Fruit fly (Drosophila melanogaster) S2 (cell line): ENCODE results near the gene CG6511.

Source experiments
- CG8478 ChIP-seq: fragments of >200 bp; optimal IDR thresholded peaks from 2 replicates; lab custom pipeline; 2018
- CTCF ChIP-seq, 2 experiments: fragments of >200 bp; optimal IDR thresholded peaks; 2 replicates each; lab custom pipeline; 2018

DNA sequence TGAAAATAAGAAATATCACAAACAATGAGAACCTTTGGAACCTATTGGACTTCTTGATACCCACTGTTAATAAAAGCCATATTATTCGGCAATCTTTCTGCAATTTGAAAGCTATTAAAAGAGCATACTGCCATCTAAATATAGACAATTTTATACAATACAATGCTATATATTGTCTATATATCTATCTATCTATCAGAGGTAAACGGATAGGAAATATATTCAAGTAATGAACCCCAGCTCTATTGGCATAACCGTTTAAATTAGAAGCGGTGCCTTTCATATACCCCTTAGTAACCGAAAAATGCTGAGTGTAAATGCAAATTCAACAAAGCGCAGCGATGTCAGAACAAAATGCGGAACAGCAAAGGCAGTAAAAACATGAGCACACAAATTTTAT lies 42.7 kb downstream of the CG6511 start:
- TF ChIP-seq CG8478 (lab: Kevin White, UChicago) (no peak), CTCF (optimal IDR thresholded peaks at IDR 0.05; lab: Kevin White, UChicago) (no peak)
